Fruit fly (Drosophila melanogaster): ENCODE results near the gene upd3.

upd3 gene

DNA sequence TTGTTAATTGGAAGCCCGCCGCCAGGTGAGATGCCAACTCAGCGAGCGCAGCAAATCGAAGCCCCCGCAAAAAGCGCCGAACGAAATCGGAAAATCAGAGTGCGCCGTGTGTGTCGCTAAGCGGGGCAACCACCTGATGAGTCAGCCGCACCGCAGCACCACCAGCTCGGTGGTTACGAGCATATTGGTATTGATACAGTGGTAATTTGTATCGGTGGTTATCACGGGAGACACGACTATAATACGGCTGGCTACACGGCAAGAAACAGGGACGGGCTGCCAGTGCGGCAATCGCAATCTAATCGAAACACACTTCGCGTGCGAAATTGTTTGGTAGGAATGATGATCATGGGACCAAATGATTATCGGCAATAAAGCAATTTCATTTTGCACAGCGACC, 23.3 kb upstream of the upd3 start:
- TF ChIP-seq psq (GFP tag; optimal IDR thresholded peaks at IDR 0.05), result no peak
- no peak for TF ChIP-seq Rel (GFP tag; optimal IDR thresholded peaks at IDR 0.05)
- TF ChIP-seq Rel (tag; optimal IDR thresholded peaks at IDR 0.05), result no peak
- no peak for TF ChIP-seq jim (GFP tag; optimal IDR thresholded peaks at IDR 0.05)
- TF ChIP-seq lola (GFP tag; optimal IDR thresholded peaks at IDR 0.05), result no peak
- TF ChIP-seq Hnf4 (GFP tag; optimal IDR thresholded peaks at IDR 0.05), result no peak
- TF ChIP-seq Jra (GFP tag; optimal IDR thresholded peaks at IDR 0.05), result no peak
- no peak for TF ChIP-seq CG9705 (GFP tag; optimal IDR thresholded peaks at IDR 0.05)
- no peak for TF ChIP-seq dmrt93B (GFP tag; optimal IDR thresholded peaks at IDR 0.05)
- no peak for TF ChIP-seq Dfd (GFP tag; optimal IDR thresholded peaks at IDR 0.05)
- TF ChIP-seq sage (GFP tag; optimal IDR thresholded peaks at IDR 0.05), result no peak
- no peak for TF ChIP-seq Vsx2 (GFP tag; optimal IDR thresholded peaks at IDR 0.05; ENCODE audit: partially characterized antibody)
- TF ChIP-seq h (GFP tag; optimal IDR thresholded peaks at IDR 0.05), result no peak

DNA sequence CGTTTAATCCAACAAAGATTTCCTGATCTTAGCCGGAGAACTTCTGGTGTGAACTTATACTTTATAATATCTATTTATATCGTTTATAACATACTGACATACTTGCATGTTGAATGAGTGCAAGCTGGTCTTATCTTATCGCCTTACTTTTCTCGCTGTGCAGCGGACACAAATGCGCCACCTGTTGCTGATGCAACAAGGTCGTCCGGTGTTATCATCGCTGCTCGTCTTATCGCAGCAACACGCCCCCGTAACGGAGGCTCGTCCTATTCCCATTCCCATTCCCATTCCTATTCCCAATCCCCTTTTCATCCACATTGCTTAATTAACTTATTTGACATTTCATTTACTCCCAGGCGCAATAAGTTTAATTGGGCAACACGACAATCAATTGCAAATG, 22.6 kb upstream of the upd3 start:
- no peak for TF ChIP-seq Hr78 (GFP tag; optimal IDR thresholded peaks at IDR 0.05)

- TF ChIP-seq jim (GFP tag; optimal IDR thresholded peaks at IDR 0.05) (no peak), h (GFP tag; optimal IDR thresholded peaks at IDR 0.05) (no peak), Jra (GFP tag; optimal IDR thresholded peaks at IDR 0.05) (no peak), pan (optimal IDR thresholded peaks at IDR 0.05) (no peak), dmrt93B (GFP tag; optimal IDR thresholded peaks at IDR 0.05) (peak; percentile 84), CrebA (GFP tag; optimal IDR thresholded peaks at IDR 0.05; ENCODE audit: borderline replicate concordance) (no peak), foxo (GFP tag; optimal IDR thresholded peaks at IDR 0.05) (peak in 1 of 2 experiments; percentile 70), CG9705 (GFP tag; optimal IDR thresholded peaks at IDR 0.05) (peak; percentile 33), Hnf4 (GFP tag; optimal IDR thresholded peaks at IDR 0.05) (no peak), sv (GFP tag; optimal IDR thresholded peaks at IDR 0.05) (no peak), br (GFP tag; optimal IDR thresholded peaks at IDR 0.05) (no peak), Vsx2 (GFP tag; optimal IDR thresholded peaks at IDR 0.05; ENCODE audit: partially characterized antibody) (no peak), CG32264 (GFP tag; optimal IDR thresholded peaks at IDR 0.05) (no peak), psq (GFP tag; optimal IDR thresholded peaks at IDR 0.05) (peak; percentile 49), rgr (GFP tag; optimal IDR thresholded peaks at IDR 0.05) (peak; percentile 52), sage (GFP tag; optimal IDR thresholded peaks at IDR 0.05) (no peak), Myc (optimal IDR thresholded peaks at IDR 0.05) (no peak), brk (GFP tag; optimal IDR thresholded peaks at IDR 0.05) (no peak), dsf (GFP tag; optimal IDR thresholded peaks at IDR 0.05; ENCODE audit: borderline replicate concordance) (no peak), lola (GFP tag; optimal IDR thresholded peaks at IDR 0.05) (no peak), Dif (GFP tag; optimal IDR thresholded peaks at IDR 0.05; ENCODE audit: partially characterized antibody) (no peak), GATAd (GFP tag; optimal IDR thresholded peaks at IDR 0.05) (no peak), HLH106 (tag; optimal IDR thresholded peaks at IDR 0.05) (peak; percentile 76), Mio (GFP tag; optimal IDR thresholded peaks at IDR 0.05) (no peak), Sp1 (GFP tag; optimal IDR thresholded peaks at IDR 0.05) (peak; percentile 73), N (GFP tag; optimal IDR thresholded peaks at IDR 0.05) (no peak), Hr78 (GFP tag; optimal IDR thresholded peaks at IDR 0.05) (no peak), OdsH (GFP tag; optimal IDR thresholded peaks at IDR 0.05) (peak; percentile 56), dl (GFP tag; optimal IDR thresholded peaks at IDR 0.05; ENCODE audit: insufficient read depth in 1 of 2, partially characterized antibody in 2 of 2) (no peak), fru (GFP tag; optimal IDR thresholded peaks at IDR 0.05) (peak; percentile 17), tai (GFP tag; optimal IDR thresholded peaks at IDR 0.05) (no peak), usp (GFP tag; optimal IDR thresholded peaks at IDR 0.05) (no peak), Hr83 (GFP tag; optimal IDR thresholded peaks at IDR 0.05; ENCODE audit: poor library complexity, severe bottlenecking) (no peak), Dfd (GFP tag; optimal IDR thresholded peaks at IDR 0.05) (no peak), ey (GFP tag; optimal IDR thresholded peaks at IDR 0.05) (peak; percentile 8), woc (GFP tag; optimal IDR thresholded peaks at IDR 0.05) (peak; percentile 58), Abd-B (GFP tag; optimal IDR thresholded peaks at IDR 0.05) (no peak)
Observed at dm6 chrX:18256244-18256885, 20.7 kb upstream of the upd3 start.

Measured in whole organism, wandering third instar larva.